Fruit fly (Drosophila melanogaster) whole organism, embryonic: ENCODE results near the gene CG43845.

ENCODE experiments used
- CG31365 ChIP-seq: fragments of 200-800 bp; sonication (Bioruptor generic); optimal IDR thresholded peaks from 2 replicates; lab custom pipeline; 2018; ENCODE audit warnings: missing biosample characterization, mild to moderate bottlenecking, missing genetic modification characterization
- HLH54F ChIP-seq: fragments of 200-800 bp; sonication (Bioruptor generic); optimal IDR thresholded peaks from 3 replicates; lab custom pipeline; 2016; ENCODE audit warnings: missing biosample characterization, missing genetic modification characterization
- MBD-R2 ChIP-seq: fragments of 200-800 bp; sonication (Bioruptor generic); IDR thresholded peaks from 2 replicates; pipeline ENCODE4 v1.3.6; 2022; ENCODE audit warnings: missing biosample characterization, missing genetic modification characterization
- az2 ChIP-seq: fragments of 200-800 bp; sonication (Bioruptor generic); optimal IDR thresholded peaks from 3 replicates; lab custom pipeline; 2016; ENCODE audit warnings: missing biosample characterization, missing genetic modification characterization
- gfzf ChIP-seq: fragments of 200-800 bp; sonication (Bioruptor generic); optimal IDR thresholded peaks from 2 replicates; lab custom pipeline; 2016; ENCODE audit warnings: missing biosample characterization, mild to moderate bottlenecking, missing genetic modification characterization, moderate library complexity
- klu ChIP-seq: fragments of 200-800 bp; sonication (Bioruptor generic); IDR thresholded peaks from 2 replicates; pipeline ENCODE4 v1.3.6; 2022; ENCODE audit warnings: missing biosample characterization, missing genetic modification characterization
- org-1 ChIP-seq: fragments of 200-800 bp; sonication (Bioruptor generic); optimal IDR thresholded peaks from 2 replicates; lab custom pipeline; 2017; ENCODE audit warnings: missing biosample characterization, missing genetic modification characterization
- sqz ChIP-seq: fragments of 200-800 bp; sonication (Bioruptor generic); optimal IDR thresholded peaks from 3 replicates; lab custom pipeline; 2018; ENCODE audit warnings: missing biosample characterization, mild to moderate bottlenecking, missing genetic modification characterization
- usp ChIP-seq: fragments of >200 bp; optimal IDR thresholded peaks from 2 replicates; lab custom pipeline; 2017; ENCODE audit warnings: missing biosample characterization, missing genetic modification characterization

DNA sequence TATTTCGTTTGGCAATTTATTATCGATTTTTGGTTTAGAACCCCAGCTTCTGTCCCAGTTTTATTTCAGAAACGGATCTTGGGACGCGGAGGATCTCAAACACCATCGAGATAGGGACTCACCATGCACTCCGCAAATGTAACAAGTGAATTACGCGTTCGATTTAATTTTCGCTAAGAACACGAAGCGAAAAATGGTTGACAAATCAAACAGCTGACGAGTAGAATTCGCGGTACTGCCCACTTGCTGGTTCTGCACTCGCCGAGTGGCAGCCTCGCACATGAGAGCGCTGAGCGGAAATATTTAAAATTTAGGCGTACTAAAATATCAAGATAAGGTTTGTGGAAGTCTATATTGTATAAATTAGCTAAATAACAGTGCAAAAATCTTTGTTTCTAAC, 40.5 kb upstream of the CG43845 start, which contains the start of gene Pi4KIIalpha:
- TF ChIP-seq az2 (GFP tag; lab: Kevin White, UChicago) (no peak), HLH54F (GFP tag; lab: Kevin White, UChicago) (no peak), klu (GFP tag; lab: Robert Waterston, UW) (no peak), gfzf (peak; percentile 9), MBD-R2 (GFP tag; lab: Robert Waterston, UW) (peak; percentile 84), CG31365 (no peak), usp (GFP tag; lab: Kevin White, UChicago) (no peak), sqz (GFP tag; lab: Kevin White, UChicago) (no peak), org-1 (GFP tag; lab: Kevin White, UChicago) (no peak)
